Worm (Caenorhabditis elegans) whole organism, L3 larva: ENCODE results near the gene Y41D4A.4.
A peak's percentile ranks its signal among the peaks of the same experiment; 100 is the strongest.

ENCODE experiments used
- ZK546.5 ChIP-seq: sonication (generic microtip); optimal IDR thresholded peaks from 2 replicates; lab custom pipeline; 2017; ENCODE audit warnings: missing biosample characterization, missing genetic modification characterization
- aly-2 ChIP-seq: fragments of 150-350 bp; optimal IDR thresholded peaks from 2 replicates; lab custom pipeline; 2014; ENCODE audit warnings: missing biosample characterization, missing genetic modification characterization
- ama-1 ChIP-seq: fragments of 150-350 bp; optimal IDR thresholded peaks from 2 replicates; lab custom pipeline; 2018
- ceh-16 ChIP-seq: sonication (generic microtip); optimal IDR thresholded peaks from 2 replicates; lab custom pipeline; 2017; ENCODE audit warnings: missing biosample characterization, missing genetic modification characterization
- ceh-28 ChIP-seq: fragments of 150-350 bp; optimal IDR thresholded peaks from 2 replicates; lab custom pipeline; 2014; ENCODE audit warnings: missing biosample characterization, missing genetic modification reagents, missing genetic modification characterization
- ceh-9 ChIP-seq: sonication (generic microtip); optimal IDR thresholded peaks from 2 replicates; lab custom pipeline; 2018; ENCODE audit warnings: missing biosample characterization, missing genetic modification characterization
- egl-5 ChIP-seq: fragments of 150-350 bp; optimal IDR thresholded peaks from 2 replicates; lab custom pipeline; 2017; ENCODE audit warnings: missing biosample characterization, missing genetic modification reagents, missing genetic modification characterization, inconsistent platforms
- elt-2 ChIP-seq: sonication (generic microtip); optimal IDR thresholded peaks from 2 replicates; lab custom pipeline; 2016; ENCODE audit warnings: missing genetic modification reagents, mild to moderate bottlenecking, missing genetic modification characterization, missing compliant biosample characterization
- elt-3 ChIP-seq, 3 experiments: fragments of 150-350 bp in 1 of 3; sonication (generic microtip) in 2 of 3; optimal IDR thresholded peaks; 2 replicates in 2 of 3; 4 replicates in 1 of 3; lab custom pipeline; 2014 to 2017; ENCODE audit warnings: missing biosample characterization in 3 of 3, missing genetic modification characterization in 3 of 3
- eor-1 ChIP-seq, 2 experiments: fragments of 150-350 bp; optimal IDR thresholded peaks; 2 replicates each; lab custom pipeline; 2014 to 2018; ENCODE audit warnings: missing biosample characterization in 2 of 2, missing genetic modification characterization in 2 of 2
- fos-1 ChIP-seq: fragments of 150-350 bp; optimal IDR thresholded peaks from 2 replicates; lab custom pipeline; 2014; ENCODE audit warnings: missing biosample characterization, missing genetic modification characterization
- hmg-11 ChIP-seq: sonication (generic microtip); optimal IDR thresholded peaks from 2 replicates; lab custom pipeline; 2016; ENCODE audit warnings: missing genetic modification characterization, missing compliant biosample characterization
- jun-1 ChIP-seq: fragments of 150-350 bp; optimal IDR thresholded peaks from 2 replicates; lab custom pipeline; 2014; ENCODE audit warnings: missing biosample characterization, missing genetic modification reagents, missing genetic modification characterization
- lin-15B ChIP-seq: fragments of 150-350 bp; optimal IDR thresholded peaks from 2 replicates; lab custom pipeline; 2014; ENCODE audit warnings: missing biosample characterization, missing genetic modification characterization
- lin-39 ChIP-seq: fragments of 150-350 bp; optimal IDR thresholded peaks from 2 replicates; lab custom pipeline; 2018; ENCODE audit warnings: missing biosample characterization, missing genetic modification reagents, missing genetic modification characterization
- lsy-12 ChIP-seq: sonication (generic microtip); optimal IDR thresholded peaks from 2 replicates; lab custom pipeline; 2016; ENCODE audit warnings: mild to moderate bottlenecking, missing genetic modification characterization, missing compliant biosample characterization
- mml-1 ChIP-seq: fragments of 150-350 bp; sonication (generic microtip); optimal IDR thresholded peaks from 3 replicates; lab custom pipeline; 2014; ENCODE audit warnings: missing biosample characterization, missing genetic modification characterization
- nfya-1 ChIP-seq: sonication (generic microtip); optimal IDR thresholded peaks from 2 replicates; lab custom pipeline; 2017; ENCODE audit warnings: missing genetic modification characterization, mild to moderate bottlenecking, missing compliant biosample characterization, antibody characterized with exemption, moderate library complexity; ENCODE audit not compliant: insufficient read depth
- nhr-11 ChIP-seq: fragments of 150-350 bp; optimal IDR thresholded peaks from 2 replicates; lab custom pipeline; 2014; ENCODE audit warnings: missing biosample characterization, missing genetic modification characterization
- nhr-12 ChIP-seq: fragments of 150-350 bp; optimal IDR thresholded peaks from 2 replicates; lab custom pipeline; 2014; ENCODE audit warnings: missing biosample characterization, missing genetic modification characterization
- nhr-23 ChIP-seq: fragments of 150-350 bp; optimal IDR thresholded peaks from 2 replicates; lab custom pipeline; 2014; ENCODE audit warnings: missing biosample characterization, missing genetic modification reagents, missing genetic modification characterization
- nhr-237 ChIP-seq: fragments of 150-350 bp; optimal IDR thresholded peaks from 2 replicates; lab custom pipeline; 2014; ENCODE audit warnings: missing biosample characterization, missing genetic modification characterization
- nhr-25 ChIP-seq: sonication (generic microtip); optimal IDR thresholded peaks from 2 replicates; lab custom pipeline; 2017; ENCODE audit warnings: missing biosample characterization, missing genetic modification characterization
- nhr-76 ChIP-seq: fragments of 150-350 bp; sonication (generic microtip); optimal IDR thresholded peaks from 5 replicates; lab custom pipeline; 2014; ENCODE audit warnings: missing biosample characterization, missing genetic modification characterization
- nhr-77 ChIP-seq: fragments of 150-350 bp; optimal IDR thresholded peaks from 2 replicates; lab custom pipeline; 2014; ENCODE audit warnings: missing biosample characterization, missing genetic modification characterization
- pha-4 ChIP-seq: fragments of 150-350 bp; optimal IDR thresholded peaks from 2 replicates; lab custom pipeline; 2014; ENCODE audit warnings: missing biosample characterization, missing genetic modification reagents, missing genetic modification characterization
- pqm-1 ChIP-seq: fragments of 150-350 bp; optimal IDR thresholded peaks from 2 replicates; lab custom pipeline; 2017; ENCODE audit warnings: missing biosample characterization, missing genetic modification characterization, inconsistent platforms
- skn-1 ChIP-seq: fragments of 150-350 bp; optimal IDR thresholded peaks from 2 replicates; lab custom pipeline; 2014; ENCODE audit warnings: missing biosample characterization, missing genetic modification characterization
- snpc-4 ChIP-seq: fragments of 150-350 bp; optimal IDR thresholded peaks from 2 replicates; lab custom pipeline; 2014; ENCODE audit warnings: missing biosample characterization, missing genetic modification characterization
- tbx-2 ChIP-seq: sonication (generic microtip); optimal IDR thresholded peaks from 2 replicates; lab custom pipeline; 2016; ENCODE audit warnings: mild to moderate bottlenecking, missing genetic modification characterization, missing compliant biosample characterization
- unc-62 ChIP-seq: fragments of 150-350 bp; sonication (generic microtip); optimal IDR thresholded peaks from 4 replicates; lab custom pipeline; 2014; ENCODE audit warnings: missing biosample characterization, missing genetic modification reagents, missing genetic modification characterization

Y41D4A.4 gene

DNA sequence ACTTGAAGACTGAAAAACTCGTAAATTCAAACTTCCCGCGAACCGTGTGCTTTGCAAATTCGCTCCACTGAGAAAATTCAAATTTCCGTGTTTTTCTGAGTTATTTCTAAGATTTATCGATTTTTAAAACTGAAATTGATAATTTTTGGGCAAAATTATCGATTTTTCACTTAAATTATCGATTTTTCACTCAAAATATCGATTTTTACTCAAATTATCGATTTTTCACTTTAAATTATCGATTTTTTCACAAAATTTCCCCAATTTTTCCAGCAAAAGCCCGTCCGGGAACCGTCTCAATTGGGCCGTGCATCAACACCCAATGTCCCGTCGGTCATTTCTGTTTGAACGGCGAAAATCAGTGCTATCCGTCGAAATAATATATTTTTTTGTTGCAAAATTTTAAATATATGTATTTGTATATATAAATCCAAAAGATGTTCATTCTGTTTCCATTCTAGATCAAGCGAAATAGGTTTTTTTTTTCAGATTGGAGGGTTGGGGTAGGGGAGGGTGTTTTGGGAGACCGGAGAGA is 18.2 kb upstream of the Y41D4A.4 start:
- TF ChIP-seq nhr-76 (tag; lab: Kevin White, UChicago) (no peak), ceh-28 (tag; lab: Kevin White, UChicago) (peak; percentile 97), egl-5 (tag; lab: Kevin White, UChicago) (no peak)

DNA sequence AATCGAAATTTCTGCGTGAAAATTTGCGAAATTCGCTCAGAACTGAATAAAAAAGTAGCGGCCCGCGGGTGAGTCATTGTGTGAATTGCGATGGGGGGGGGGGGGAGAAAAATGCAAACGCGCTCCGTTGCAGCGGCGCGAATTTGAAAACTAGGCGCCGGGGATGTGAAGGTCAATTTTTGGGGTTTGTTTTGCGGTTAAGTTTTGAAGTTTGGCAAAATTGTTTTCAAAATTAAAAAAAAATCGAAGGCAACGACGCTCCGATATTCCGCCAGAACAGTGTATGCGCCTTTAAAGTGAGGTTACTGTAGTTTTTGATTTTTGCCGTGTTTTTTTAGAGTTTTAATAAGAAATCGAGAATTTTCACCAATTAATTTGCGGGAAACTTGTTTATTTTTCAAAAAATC is 7.5 kb upstream of the Y41D4A.4 start:
- TF ChIP-seq ama-1 (lab: Kevin White, UChicago), result peak; percentile 75
- no peak for TF ChIP-seq ceh-16 (tag; lab: Kevin White, UChicago)
- TF ChIP-seq snpc-4 (tag; lab: Kevin White, UChicago), result peak; percentile 20
- no peak for TF ChIP-seq nhr-237
- peak; percentile 37 for TF ChIP-seq jun-1 (tag; lab: Kevin White, UChicago)
- TF ChIP-seq nhr-25 (tag; lab: Kevin White, UChicago), result peak; percentile 60
- TF ChIP-seq nhr-23, result peak; percentile 77
- TF ChIP-seq fos-1 (tag; lab: Kevin White, UChicago), result peak; percentile 57
- peak; percentile 73 for TF ChIP-seq lin-39 (tag; lab: Kevin White, UChicago)
- TF ChIP-seq nhr-77 (tag; lab: Kevin White, UChicago), result no peak
- no peak for TF ChIP-seq unc-62
- peak; percentile 52 for TF ChIP-seq hmg-11
- peak; percentile 66 for TF ChIP-seq nfya-1
- TF ChIP-seq lsy-12 (tag; lab: Kevin White, UChicago), result peak; percentile 15
- TF ChIP-seq pha-4 (tag; lab: Kevin White, UChicago), result peak; percentile 21
- TF ChIP-seq nhr-76 (tag; lab: Kevin White, UChicago), result no peak
- TF ChIP-seq tbx-2 (tag; lab: Kevin White, UChicago), result no peak
- TF ChIP-seq lin-15B, result peak; percentile 70

DNA sequence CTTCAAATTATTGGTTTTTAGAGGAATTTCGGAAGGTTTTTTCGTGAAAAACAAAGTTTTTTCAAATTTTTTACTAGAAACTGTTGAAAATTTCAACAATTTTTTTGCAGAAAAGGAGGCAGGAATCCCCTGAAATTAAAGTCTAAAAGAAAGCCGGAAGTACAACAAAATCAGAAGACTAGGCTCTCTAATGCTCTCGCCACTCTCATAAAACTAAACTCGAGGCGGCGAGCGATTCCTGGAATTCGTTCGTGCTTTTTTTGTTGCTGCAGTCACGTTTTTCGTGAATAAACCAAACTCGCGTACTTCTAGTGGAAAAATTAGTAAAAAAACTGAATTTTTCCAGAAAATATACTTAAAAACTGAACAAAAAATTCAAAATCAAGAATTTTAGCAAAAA is 6.9 kb upstream of the Y41D4A.4 start:
- TF ChIP-seq ceh-9 (tag; lab: Kevin White, UChicago) (no peak), mml-1 (tag; lab: Kevin White, UChicago) (no peak)
- TF ChIP-seq, all 47 proteins: peak for 0

DNA sequence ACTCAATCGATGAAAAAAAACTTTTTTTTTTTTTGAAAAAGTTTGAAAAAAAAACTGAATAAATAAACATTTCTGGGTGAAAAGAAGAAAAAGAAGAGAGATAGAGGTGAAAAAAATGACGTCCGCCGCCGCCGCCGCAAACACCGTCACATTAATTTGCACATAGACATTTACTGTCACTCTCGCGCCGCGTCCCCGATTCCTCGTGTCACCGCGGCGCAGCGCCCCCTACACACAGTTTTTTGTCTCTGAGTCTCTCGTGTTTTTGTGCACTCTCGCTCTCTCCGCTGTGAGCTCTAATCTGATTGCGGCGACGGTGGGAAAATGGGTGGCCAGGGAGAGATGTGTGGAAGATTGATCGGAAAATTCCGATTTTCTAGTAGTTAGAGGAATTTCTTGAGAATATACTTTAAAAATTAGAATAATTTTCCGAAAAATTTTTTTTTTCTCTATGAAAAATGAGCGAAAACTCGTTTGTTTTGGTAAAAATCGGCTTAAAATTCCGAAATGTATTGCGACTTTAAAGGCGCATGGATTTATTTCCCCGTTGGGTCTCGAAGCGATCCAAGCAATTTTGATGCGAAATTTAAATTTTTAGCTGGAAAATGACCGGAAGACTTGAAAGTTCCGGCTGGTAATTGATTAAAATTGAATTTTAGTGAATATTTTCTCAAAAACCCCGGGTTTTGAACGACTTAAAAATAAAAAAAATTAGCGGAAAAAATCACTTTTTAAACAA is 6.3 kb upstream of the Y41D4A.4 start:
- TF ChIP-seq nhr-11 (tag; lab: Kevin White, UChicago) (no peak), aly-2 (no peak), eor-1 (tag; optimal IDR thresholded peaks at IDR 0.05; lab: Kevin White, UChicago) (no peak), nhr-23 (peak; percentile 3), elt-3 (tag; optimal IDR thresholded peaks at IDR 0.05; lab: Kevin White, UChicago) (no peak), nhr-12 (tag; lab: Kevin White, UChicago) (no peak), nhr-25 (tag; lab: Kevin White, UChicago) (no peak), ama-1 (lab: Kevin White, UChicago) (no peak), ZK546.5 (tag; lab: Kevin White, UChicago) (no peak), nfya-1 (no peak), elt-2 (peak; percentile 33), skn-1 (tag; lab: Kevin White, UChicago) (no peak), hmg-11 (peak; percentile 38), pqm-1 (tag; lab: Kevin White, UChicago) (no peak), egl-5 (tag; lab: Kevin White, UChicago) (no peak), fos-1 (tag; lab: Kevin White, UChicago) (no peak), lin-15B (peak; percentile 1), nhr-237 (no peak)

DNA sequence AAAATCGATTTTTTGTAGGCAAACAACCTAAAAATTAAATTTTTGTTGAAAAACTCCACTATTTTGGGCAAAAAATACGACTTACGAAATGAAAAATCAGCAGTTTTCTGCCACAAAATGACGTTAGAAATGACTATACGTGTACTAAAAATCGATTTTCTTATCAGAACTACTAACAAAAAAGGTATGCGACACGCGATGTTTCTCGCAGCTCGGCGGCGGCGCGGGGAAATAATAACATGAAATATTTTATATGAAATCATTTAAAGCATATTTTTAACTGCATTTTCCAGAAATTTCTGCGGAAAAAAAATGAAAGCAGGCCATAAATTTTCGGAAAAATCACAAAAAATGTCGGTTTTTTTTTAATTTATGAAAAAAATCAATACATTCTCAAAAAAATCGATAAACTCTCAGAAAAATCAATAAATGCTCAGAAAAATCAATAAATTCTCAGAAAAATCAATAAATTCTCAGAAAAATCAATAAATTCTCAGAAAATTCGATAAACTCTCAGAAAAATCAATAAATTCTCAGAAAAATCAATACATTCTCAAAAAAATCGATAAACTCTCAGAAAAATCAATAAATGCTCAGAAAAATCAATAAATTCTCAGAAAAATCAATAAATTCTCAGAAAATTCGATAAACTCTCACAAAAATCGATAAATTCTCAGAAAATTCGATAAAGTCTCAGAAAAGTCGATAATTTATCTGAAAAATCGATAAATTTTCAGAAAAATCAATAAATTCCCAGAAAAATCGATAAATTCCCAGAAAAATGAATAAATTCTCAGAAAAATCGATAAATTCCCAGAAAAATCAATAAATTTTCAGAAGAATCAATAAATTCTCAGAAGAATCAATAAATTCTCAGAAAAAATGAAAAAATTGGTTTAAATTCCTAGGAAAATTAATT is 5.4 kb upstream of the Y41D4A.4 start, which contains the start of gene ptpn-22:
TSS of gene ptpn-22 (minus strand) at position 158 of the 919 bp plus-strand sequence.
- TF ChIP-seq skn-1 (tag; lab: Kevin White, UChicago) (no peak), ceh-28 (tag; lab: Kevin White, UChicago) (peak; percentile 96), elt-2 (peak; percentile 13)
